Worm (Caenorhabditis elegans) whole organism, mixed stage, embryonic: ENCODE data around the gene C39E9.12.

Experiments used
- M03D4.4 ChIP-seq: sonication (generic microtip); optimal IDR thresholded peaks from 2 replicates; lab custom pipeline; 2017; ENCODE audit warnings: mild to moderate bottlenecking, missing genetic modification characterization, missing compliant biosample characterization
- bed-3 ChIP-seq: fragments of 200-800 bp; sonication (Bioruptor generic); optimal IDR thresholded peaks from 3 replicates; lab custom pipeline; 2018; ENCODE audit warnings: mild to moderate bottlenecking, missing genetic modification characterization, moderate library complexity, missing compliant biosample characterization
- blmp-1 ChIP-seq: fragments of 150-350 bp; optimal IDR thresholded peaks from 2 replicates; lab custom pipeline; 2014; ENCODE audit warnings: missing biosample characterization, missing genetic modification characterization
- ceh-39 ChIP-seq: fragments of 150-350 bp; optimal IDR thresholded peaks from 2 replicates; lab custom pipeline; 2014; ENCODE audit warnings: missing biosample characterization, missing genetic modification characterization
- ces-1 ChIP-seq: fragments of 150-350 bp; optimal IDR thresholded peaks from 2 replicates; lab custom pipeline; 2014; ENCODE audit warnings: missing biosample characterization, missing genetic modification reagents, missing genetic modification characterization
- cnd-1 ChIP-seq: fragments of 200-800 bp; sonication (Bioruptor generic); optimal IDR thresholded peaks from 2 replicates; lab custom pipeline; 2018; ENCODE audit warnings: mild to moderate bottlenecking, missing genetic modification characterization, missing compliant biosample characterization
- drap-1 ChIP-seq: fragments of 200-800 bp; sonication (Bioruptor generic); optimal IDR thresholded peaks from 3 replicates; lab custom pipeline; 2018; ENCODE audit warnings: mild to moderate bottlenecking, missing genetic modification characterization, missing compliant biosample characterization
- elt-1 ChIP-seq: sonication (generic microtip); optimal IDR thresholded peaks from 2 replicates; lab custom pipeline; 2017; ENCODE audit warnings: missing genetic modification characterization, mild to moderate bottlenecking, missing compliant biosample characterization, antibody characterized with exemption, moderate library complexity, borderline replicate concordance; ENCODE audit not compliant: insufficient read depth
- elt-3 ChIP-seq: fragments of 150-350 bp; optimal IDR thresholded peaks from 2 replicates; lab custom pipeline; 2014; ENCODE audit warnings: missing biosample characterization, missing genetic modification characterization
- ham-2 ChIP-seq: fragments of 200-800 bp; sonication (Bioruptor generic); optimal IDR thresholded peaks from 2 replicates; lab custom pipeline; 2018; ENCODE audit warnings: mild to moderate bottlenecking, missing genetic modification characterization, missing compliant biosample characterization
- hlh-1 ChIP-seq: fragments of 150-350 bp; optimal IDR thresholded peaks from 2 replicates; lab custom pipeline; 2014; ENCODE audit warnings: missing biosample characterization, missing genetic modification reagents, missing genetic modification characterization
- lin-13 ChIP-seq: fragments of 150-350 bp; optimal IDR thresholded peaks from 2 replicates; lab custom pipeline; 2014; ENCODE audit warnings: missing biosample characterization, missing genetic modification characterization
- lin-32 ChIP-seq: fragments of 200-800 bp; sonication (Bioruptor generic); optimal IDR thresholded peaks from 2 replicates; lab custom pipeline; 2018; ENCODE audit warnings: mild to moderate bottlenecking, missing genetic modification characterization, missing compliant biosample characterization
- lsy-2 ChIP-seq: fragments of 150-350 bp; optimal IDR thresholded peaks from 2 replicates; lab custom pipeline; 2014; ENCODE audit warnings: missing biosample characterization, missing genetic modification characterization
- mab-5 ChIP-seq: fragments of 150-350 bp; optimal IDR thresholded peaks from 2 replicates; lab custom pipeline; 2014; ENCODE audit warnings: missing biosample characterization, missing genetic modification characterization
- mep-1 ChIP-seq: fragments of 150-350 bp; optimal IDR thresholded peaks from 2 replicates; lab custom pipeline; 2017; ENCODE audit warnings: missing biosample characterization, missing genetic modification reagents, missing genetic modification characterization, inconsistent platforms
- mls-2 ChIP-seq: sonication (generic microtip); optimal IDR thresholded peaks from 2 replicates; lab custom pipeline; 2016; ENCODE audit warnings: mild to moderate bottlenecking, missing genetic modification characterization, moderate library complexity, missing compliant biosample characterization
- nhr-12 ChIP-seq: fragments of 150-350 bp; optimal IDR thresholded peaks from 2 replicates; lab custom pipeline; 2014; ENCODE audit warnings: missing biosample characterization, missing genetic modification characterization
- nhr-237 ChIP-seq: fragments of 150-350 bp; optimal IDR thresholded peaks from 2 replicates; lab custom pipeline; 2014; ENCODE audit warnings: missing biosample characterization, missing genetic modification characterization
- nhr-76 ChIP-seq: sonication (generic microtip); optimal IDR thresholded peaks from 2 replicates; lab custom pipeline; 2017; ENCODE audit warnings: missing biosample characterization, missing genetic modification characterization
- pha-4 ChIP-seq: fragments of 150-350 bp; optimal IDR thresholded peaks from 2 replicates; lab custom pipeline; 2018; ENCODE audit warnings: missing biosample characterization, missing genetic modification reagents, missing genetic modification characterization
- sem-2 ChIP-seq: fragments of 200-800 bp; sonication (Bioruptor generic); optimal IDR thresholded peaks from 2 replicates; lab custom pipeline; 2018; ENCODE audit warnings: mild to moderate bottlenecking, missing genetic modification characterization, missing compliant biosample characterization
- snpc-4 ChIP-seq: fragments of 150-350 bp; optimal IDR thresholded peaks from 2 replicates; lab custom pipeline; 2014; ENCODE audit warnings: missing biosample characterization, missing genetic modification characterization
- tbx-8 ChIP-seq: fragments of 200-800 bp; sonication (Bioruptor generic); optimal IDR thresholded peaks from 2 replicates; lab custom pipeline; 2018; ENCODE audit warnings: mild to moderate bottlenecking, missing genetic modification characterization, moderate library complexity, missing compliant biosample characterization
- unc-120 ChIP-seq: sonication (generic microtip); optimal IDR thresholded peaks from 2 replicates; lab custom pipeline; 2017; ENCODE audit warnings: missing genetic modification characterization, missing compliant biosample characterization; ENCODE audit not compliant: poor library complexity, severe bottlenecking
- unc-39 ChIP-seq: fragments of 150-350 bp; optimal IDR thresholded peaks from 2 replicates; lab custom pipeline; 2014; ENCODE audit warnings: missing biosample characterization, missing genetic modification characterization
- unc-62 ChIP-seq: fragments of 150-350 bp; optimal IDR thresholded peaks from 2 replicates; lab custom pipeline; 2014; ENCODE audit warnings: missing biosample characterization, missing genetic modification reagents, missing genetic modification characterization
- zip-8 ChIP-seq: fragments of 150-350 bp; optimal IDR thresholded peaks from 2 replicates; lab custom pipeline; 2014; ENCODE audit warnings: missing biosample characterization, missing genetic modification characterization
- ztf-11 ChIP-seq: fragments of 150-350 bp; optimal IDR thresholded peaks from 2 replicates; lab custom pipeline; 2014; ENCODE audit warnings: missing biosample characterization, missing genetic modification characterization

Gene C39E9.12

ce11 chrIV:13051073-13051472 is 42.7 kb upstream of the C39E9.12 start, which contains the start of gene scl-11:
scl-11 (plus strand) TSS chrIV:13051373.
- TF ChIP-seq nhr-12 (no peak), hlh-1 (no peak), pha-4 (tag; lab: Kevin White, UChicago) (no peak), bed-3 (no peak), unc-39 (tag; lab: Kevin White, UChicago) (no peak), M03D4.4 (tag; lab: Kevin White, UChicago) (no peak), nhr-237 (no peak), drap-1 (GFP tag; lab: Kevin White, UChicago) (no peak), lin-13 (tag; lab: Kevin White, UChicago) (no peak), ham-2 (GFP tag; lab: Kevin White, UChicago) (no peak), sem-2 (GFP tag; lab: Kevin White, UChicago) (no peak), nhr-76 (no peak), zip-8 (no peak), tbx-8 (GFP tag; lab: Kevin White, UChicago) (no peak), unc-120 (tag; lab: Kevin White, UChicago) (no peak), elt-3 (tag; lab: Kevin White, UChicago) (no peak), blmp-1 (tag; lab: Kevin White, UChicago) (no peak), snpc-4 (tag; lab: Kevin White, UChicago) (no peak), unc-62 (GFP tag; lab: Kevin White, UChicago) (no peak), lin-32 (GFP tag; lab: Kevin White, UChicago) (no peak)

ce11 chrIV:13052568-13052967 is 41.2 kb upstream of the C39E9.12 start, which contains the start of gene F49E11.7:
F49E11.7 (plus strand) TSS chrIV:13052868.
- TF ChIP-seq mep-1, result no peak
- TF ChIP-seq lsy-2, result no peak
- TF ChIP-seq zip-8, result no peak
- no peak for TF ChIP-seq blmp-1 (tag; lab: Kevin White, UChicago)
- TF ChIP-seq elt-1, result no peak
- no peak for TF ChIP-seq ham-2 (GFP tag; lab: Kevin White, UChicago)
- TF ChIP-seq ces-1 (GFP tag; lab: Kevin White, UChicago), result no peak
- TF ChIP-seq elt-3 (tag; lab: Kevin White, UChicago), result no peak
- no peak for TF ChIP-seq lin-13 (tag; lab: Kevin White, UChicago)
- TF ChIP-seq snpc-4 (tag; lab: Kevin White, UChicago), result no peak
- no peak for TF ChIP-seq mls-2 (tag; lab: Kevin White, UChicago)
- no peak for TF ChIP-seq bed-3
- no peak for TF ChIP-seq ztf-11
- TF ChIP-seq drap-1 (GFP tag; lab: Kevin White, UChicago), result no peak
- no peak for TF ChIP-seq nhr-237

DNA sequence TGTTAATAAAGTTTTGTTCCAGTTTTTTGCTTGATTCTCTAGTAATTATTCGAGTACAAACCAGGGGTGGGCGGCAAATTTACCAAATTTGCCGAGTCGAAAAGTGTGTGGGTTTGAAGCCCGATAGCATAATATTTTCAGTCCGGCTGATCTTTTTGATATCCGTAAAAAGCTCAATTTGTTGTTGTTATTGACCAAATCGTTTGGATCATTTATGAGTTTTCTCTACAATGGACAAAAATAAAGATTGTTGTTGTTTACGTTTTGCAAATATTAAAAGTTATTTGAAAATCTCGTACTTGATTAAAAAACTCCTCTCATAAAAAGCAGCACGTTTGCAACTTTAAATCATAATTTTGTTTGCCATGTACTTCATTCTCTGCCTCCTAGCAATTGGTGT is 37.8 kb upstream of the C39E9.12 start, which contains the start of gene scl-1:
TSS of gene scl-1 (plus strand) at position 301 of the 400 bp plus-strand sequence.
- no peak for TF ChIP-seq lsy-2
- TF ChIP-seq cnd-1 (tag; lab: Kevin White, UChicago), result no peak
- no peak for TF ChIP-seq ceh-39 (tag; lab: Kevin White, UChicago)

ce11 chrIV:13057418-13057817 is 36.4 kb upstream of the C39E9.12 start, which contains the start of gene scl-2:
scl-2 (plus strand) TSS chrIV:13057710.
- TF ChIP-seq snpc-4 (tag; lab: Kevin White, UChicago) (no peak), mep-1 (no peak), mab-5 (tag; lab: Kevin White, UChicago) (no peak), lin-13 (tag; lab: Kevin White, UChicago) (no peak), nhr-76 (no peak), blmp-1 (tag; lab: Kevin White, UChicago) (no peak)

DNA sequence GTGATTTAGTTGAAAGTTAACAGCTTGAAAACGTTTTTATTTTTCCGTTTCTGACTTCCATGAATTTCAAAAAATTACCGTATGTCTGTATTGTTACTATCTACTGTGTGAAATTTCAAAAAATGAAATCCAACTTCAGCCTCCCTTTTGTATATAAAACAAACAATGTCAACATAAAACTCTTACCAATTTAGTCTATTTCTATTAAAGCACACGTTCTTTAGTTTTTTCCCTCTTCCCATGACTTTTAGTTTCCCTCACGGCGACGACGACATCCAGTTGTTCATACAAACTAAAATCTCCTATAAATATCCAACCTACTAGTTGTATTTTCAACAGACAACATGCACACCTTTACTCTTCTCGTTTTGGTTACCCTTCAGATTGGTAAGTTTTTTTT is 34.5 kb upstream of the C39E9.12 start, which contains the start of gene scl-3:
TSS of gene scl-3 (plus strand) at position 301 of the 400 bp plus-strand sequence.
- TF ChIP-seq ham-2 (GFP tag; lab: Kevin White, UChicago) (no peak), hlh-1 (no peak), M03D4.4 (tag; lab: Kevin White, UChicago) (no peak), pha-4 (tag; lab: Kevin White, UChicago) (no peak), sem-2 (GFP tag; lab: Kevin White, UChicago) (no peak), blmp-1 (tag; lab: Kevin White, UChicago) (no peak), mab-5 (tag; lab: Kevin White, UChicago) (no peak), elt-3 (tag; lab: Kevin White, UChicago) (no peak), drap-1 (GFP tag; lab: Kevin White, UChicago) (no peak), mep-1 (no peak), tbx-8 (GFP tag; lab: Kevin White, UChicago) (no peak)
